Fruit fly (Drosophila melanogaster): ENCODE results near the gene Blimp-1.

The Blimp-1 gene

dm6 chr3L:5663876-5664718 is 33.3 kb downstream of the Blimp-1 start, which contains the start of gene CG46320:
TSS of gene CG46320 (plus strand) at chr3L:5664121.
- TF ChIP-seq CG17801 (GFP tag; optimal IDR thresholded peaks at IDR 0.05; ENCODE audit: partially characterized antibody) = no peak

DNA sequence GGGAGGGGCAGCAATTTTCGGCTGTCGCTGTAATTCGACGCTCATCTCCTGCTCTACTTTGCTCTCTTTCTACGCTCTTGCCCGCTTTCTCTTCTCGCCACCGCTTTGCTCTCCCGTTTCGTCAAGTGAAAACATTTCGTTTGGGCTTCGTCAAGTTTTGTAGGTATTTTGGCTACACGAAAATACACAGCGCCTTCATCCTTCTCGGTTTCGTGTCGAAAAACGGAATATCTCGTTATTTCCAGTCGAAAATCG is 33.9 kb downstream of the Blimp-1 start:
- no peak for TF ChIP-seq CG17801 (GFP tag; optimal IDR thresholded peaks at IDR 0.05; ENCODE audit: partially characterized antibody)

dm6 chr3L:5665434-5665833 is 34.7 kb downstream of the Blimp-1 start:
- no peak for TF ChIP-seq CG17801 (GFP tag; optimal IDR thresholded peaks at IDR 0.05; ENCODE audit: partially characterized antibody)

- TF ChIP-seq CG17801 (GFP tag; optimal IDR thresholded peaks at IDR 0.05; ENCODE audit: partially characterized antibody) = no peak
Measured at dm6 chr3L:5666787-5667186, 36.0 kb downstream of the Blimp-1 start.

dm6 chr3L:5678241-5678905 is 47.6 kb downstream of the Blimp-1 start:
- no peak for TF ChIP-seq CG17801 (GFP tag; optimal IDR thresholded peaks at IDR 0.05; ENCODE audit: partially characterized antibody)

dm6 chr3L:5686274-5686673 is 55.5 kb downstream of the Blimp-1 start:
- TF ChIP-seq CG17801 (GFP tag; optimal IDR thresholded peaks at IDR 0.05; ENCODE audit: partially characterized antibody) = no peak

dm6 chr3L:5690994-5691503 is 60.3 kb downstream of the Blimp-1 start:
- no peak for TF ChIP-seq CG17801 (GFP tag; optimal IDR thresholded peaks at IDR 0.05; ENCODE audit: partially characterized antibody)
